Worm (Caenorhabditis elegans): ENCODE measurements around the gene bed-1.

DNA sequence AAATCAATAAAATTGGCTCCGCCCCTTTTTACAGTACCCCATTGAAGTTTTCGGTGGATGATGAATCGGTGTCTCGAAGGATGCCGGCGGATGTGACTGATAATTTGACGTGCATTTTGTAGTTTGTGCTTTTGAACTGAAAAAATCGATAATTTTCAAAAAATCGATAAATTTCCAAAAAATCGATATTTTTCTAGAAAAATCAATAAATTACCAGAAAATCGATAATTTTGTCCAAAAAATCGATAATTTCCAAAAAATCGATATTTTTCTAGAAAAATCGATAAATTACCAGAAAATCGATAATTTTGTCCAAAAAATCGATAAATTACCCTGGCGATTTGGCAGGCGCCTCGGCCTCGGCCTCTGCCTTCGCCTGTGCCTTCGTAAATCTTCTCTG lies 25.2 kb downstream of the bed-1 start:
- no peak for TF ChIP-seq fkh-10 (GFP tag; optimal IDR thresholded peaks at IDR 0.05)
- no peak for TF ChIP-seq nhr-76 (tag; optimal IDR thresholded peaks at IDR 0.05)
- TF ChIP-seq unc-62 (GFP tag; optimal IDR thresholded peaks at IDR 0.05) = no peak
- no peak for TF ChIP-seq aha-1 (tag; optimal IDR thresholded peaks at IDR 0.05)
- TF ChIP-seq hlh-4 (tag; optimal IDR thresholded peaks at IDR 0.05) = no peak
- TF ChIP-seq nhr-11 (tag; optimal IDR thresholded peaks at IDR 0.05) = no peak
- TF ChIP-seq ztf-4 (tag; optimal IDR thresholded peaks at IDR 0.05) = no peak
- no peak for TF ChIP-seq lin-39 (tag; optimal IDR thresholded peaks at IDR 0.05)
- no peak for TF ChIP-seq nhr-85 (tag)

All from whole organism, L1 larva.